Fruit fly (Drosophila melanogaster): ENCODE results near the gene CG14304.

DNA sequence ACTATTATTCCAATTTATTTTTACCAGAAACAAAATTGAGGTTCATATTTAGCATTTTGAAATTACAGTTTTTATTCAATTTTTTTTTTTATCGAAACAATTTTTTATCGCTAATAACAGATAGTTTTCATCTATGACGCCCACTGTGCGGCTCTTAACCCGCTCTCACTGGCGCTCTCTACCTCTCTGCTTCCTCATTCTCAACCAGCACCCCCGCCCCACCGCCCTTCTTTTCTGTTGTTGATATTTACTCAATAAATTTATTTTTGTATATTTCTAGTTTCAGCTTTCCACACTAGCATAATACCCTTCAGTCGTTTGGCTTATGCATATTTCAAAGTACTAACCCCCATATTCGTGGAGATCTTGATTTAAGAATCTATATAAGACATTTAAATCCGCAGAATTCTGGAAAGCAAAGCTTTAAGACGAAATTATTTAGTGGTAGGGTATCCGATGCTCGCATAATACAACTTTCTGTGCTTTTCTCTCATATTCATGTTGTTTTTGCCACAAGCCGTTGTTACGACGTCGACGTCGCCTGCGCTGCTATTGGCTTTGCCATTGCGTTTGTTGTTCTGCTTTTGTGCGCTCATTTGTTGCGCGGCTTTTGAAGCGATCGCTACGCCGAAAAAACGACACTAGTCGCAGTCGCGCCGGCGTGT, 37.1 kb downstream of the CG14304 start:
- TF ChIP-seq CG8478 (optimal IDR thresholded peaks at IDR 0.05) = no peak
- TF ChIP-seq Dll (optimal IDR thresholded peaks at IDR 0.05) = no peak
